Worm (Caenorhabditis elegans) whole organism, early embryonic: ENCODE results near the gene ZK1067.4.

Experiments used
- B0310.2 ChIP-seq: sonication (generic microtip); optimal IDR thresholded peaks from 2 replicates; lab custom pipeline; 2016; ENCODE audit warnings: mild to moderate bottlenecking, missing genetic modification characterization, missing compliant biosample characterization
- F13C5.2 ChIP-seq: sonication (generic microtip); optimal IDR thresholded peaks from 2 replicates; lab custom pipeline; 2017; ENCODE audit warnings: mild to moderate bottlenecking, missing genetic modification characterization, inconsistent platforms, missing compliant biosample characterization
- aly-1 ChIP-seq: sonication (generic microtip); optimal IDR thresholded peaks from 2 replicates; lab custom pipeline; 2016; ENCODE audit warnings: missing genetic modification characterization, missing compliant biosample characterization
- ama-1 ChIP-seq: fragments of 150-350 bp; optimal IDR thresholded peaks from 2 replicates; lab custom pipeline; 2014
- ceh-13 ChIP-seq: fragments of 200-800 bp; sonication (Bioruptor generic); optimal IDR thresholded peaks from 2 replicates; lab custom pipeline; 2018; ENCODE audit warnings: mild to moderate bottlenecking, missing genetic modification characterization, missing compliant biosample characterization
- ceh-36 ChIP-seq: sonication (generic microtip); optimal IDR thresholded peaks from 2 replicates; lab custom pipeline; 2016; ENCODE audit warnings: missing genetic modification characterization, inconsistent platforms, missing compliant biosample characterization
- flt-1 ChIP-seq: fragments of 200-800 bp; sonication (Bioruptor generic); IDR thresholded peaks from 2 replicates; pipeline ENCODE4 v1.3.6; 2022; ENCODE audit warnings: missing genetic modification characterization, missing compliant biosample characterization
- hmbx-1 ChIP-seq: sonication (generic microtip); optimal IDR thresholded peaks from 2 replicates; lab custom pipeline; 2016; ENCODE audit warnings: mild to moderate bottlenecking, missing genetic modification characterization, missing compliant biosample characterization
- hnd-1 ChIP-seq: sonication (generic microtip); optimal IDR thresholded peaks from 2 replicates; lab custom pipeline; 2016; ENCODE audit warnings: missing genetic modification characterization, missing compliant biosample characterization
- pes-1 ChIP-seq: fragments of 200-800 bp; sonication (Bioruptor generic); IDR thresholded peaks from 2 replicates; pipeline ENCODE4 v1.3.6; 2022; ENCODE audit warnings: missing genetic modification reagents, missing genetic modification characterization, missing compliant biosample characterization
- sea-1 ChIP-seq: fragments of 200-800 bp; sonication (Bioruptor generic); conservative IDR thresholded peaks from 2 replicates; pipeline ENCODE4 v1.3.6; 2022; ENCODE audit warnings: missing genetic modification characterization, missing compliant biosample characterization
- tbx-11 ChIP-seq: fragments of 200-800 bp; sonication (Bioruptor generic); IDR thresholded peaks from 2 replicates; pipeline ENCODE4 v1.3.6; 2022; ENCODE audit warnings: missing genetic modification characterization, missing compliant biosample characterization
- tra-4 ChIP-seq: sonication (generic microtip); optimal IDR thresholded peaks from 2 replicates; lab custom pipeline; 2017; ENCODE audit warnings: missing genetic modification characterization, missing compliant biosample characterization

ce11 chrII:9241610-9242009, 31.4 kb downstream of the ZK1067.4 start:
- TF ChIP-seq hnd-1 (tag; lab: Kevin White, UChicago), result no peak
- TF ChIP-seq ama-1, result no peak
- no peak for TF ChIP-seq hmbx-1 (tag; lab: Kevin White, UChicago)
- no peak for TF ChIP-seq B0310.2 (tag; lab: Kevin White, UChicago)
- no peak for TF ChIP-seq tra-4 (tag; lab: Kevin White, UChicago)
- TF ChIP-seq ceh-13 (GFP tag; lab: Kevin White, UChicago), result no peak
- TF ChIP-seq flt-1 (GFP tag; lab: Robert Waterston, UW), result no peak
- TF ChIP-seq F13C5.2 (tag; lab: Kevin White, UChicago), result no peak
- TF ChIP-seq tbx-11 (GFP tag; lab: Robert Waterston, UW), result no peak
- no peak for TF ChIP-seq aly-1 (tag; lab: Kevin White, UChicago)
- no peak for TF ChIP-seq pes-1
- TF ChIP-seq sea-1 (GFP tag; lab: Robert Waterston, UW), result no peak
- no peak for TF ChIP-seq ceh-36 (tag; lab: Kevin White, UChicago)
